Worm (Caenorhabditis elegans) whole organism, L2 larva: ENCODE results near the gene sri-2.

Source experiments
- ama-1 ChIP-seq: fragments of 150-350 bp; optimal IDR thresholded peaks from 2 replicates; lab custom pipeline; 2018; ENCODE audit warnings: inconsistent platforms
- ceh-82 ChIP-seq: fragments of 150-350 bp; optimal IDR thresholded peaks from 2 replicates; lab custom pipeline; 2014; ENCODE audit warnings: missing biosample characterization, missing genetic modification characterization
- lin-39 ChIP-seq: fragments of 150-350 bp; optimal IDR thresholded peaks from 2 replicates; lab custom pipeline; 2014; ENCODE audit warnings: missing biosample characterization, missing genetic modification reagents, missing genetic modification characterization
- nhr-12 ChIP-seq: fragments of 150-350 bp; optimal IDR thresholded peaks from 2 replicates; lab custom pipeline; 2014; ENCODE audit warnings: missing biosample characterization, missing genetic modification characterization
- unc-62 ChIP-seq: fragments of 150-350 bp; optimal IDR thresholded peaks from 2 replicates; lab custom pipeline; 2014; ENCODE audit warnings: missing biosample characterization, missing genetic modification reagents, missing genetic modification characterization
- ztf-11 ChIP-seq: sonication (generic microtip); optimal IDR thresholded peaks from 2 replicates; lab custom pipeline; 2017; ENCODE audit warnings: missing biosample characterization, missing genetic modification characterization
- ztf-4 ChIP-seq: fragments of 150-350 bp; optimal IDR thresholded peaks from 2 replicates; lab custom pipeline; 2014; ENCODE audit warnings: missing biosample characterization, missing genetic modification characterization

DNA sequence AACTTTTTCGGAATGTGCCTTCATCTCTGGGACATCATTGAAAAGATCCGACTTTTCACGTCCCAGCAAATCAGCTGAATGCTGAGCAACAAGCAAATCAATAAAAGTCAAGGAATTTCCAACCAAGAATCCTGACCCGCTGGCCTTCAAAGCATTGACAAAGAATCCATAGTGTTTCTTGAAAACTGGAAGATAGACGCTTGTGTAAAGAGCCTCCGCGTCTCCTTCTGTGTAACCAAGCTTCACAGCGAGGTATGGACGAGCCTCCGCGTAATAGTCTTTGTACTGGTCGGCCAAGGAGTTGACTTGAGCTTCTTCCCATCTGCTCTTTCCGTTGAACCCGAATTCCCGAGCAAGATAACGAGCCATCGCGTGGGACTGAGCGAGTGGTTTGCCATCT lies 49.7 kb downstream of the sri-2 start:
- TF ChIP-seq ceh-82 (tag; lab: Kevin White, UChicago) (no peak), lin-39 (tag; lab: Kevin White, UChicago) (no peak), ztf-4 (tag; lab: Kevin White, UChicago) (no peak), nhr-12 (no peak), ztf-11 (tag; lab: Kevin White, UChicago) (no peak), unc-62 (GFP tag; lab: Kevin White, UChicago) (no peak), ama-1 (lab: Kevin White, UChicago) (no peak)
